Worm (Caenorhabditis elegans): ENCODE results near the gene bris-1.

- no peak for TF ChIP-seq fkh-4 (tag; optimal IDR thresholded peaks at IDR 0.05; ENCODE audit: borderline replicate concordance)
- no peak for TF ChIP-seq C04F5.9 (tag; optimal IDR thresholded peaks at IDR 0.05)
- TF ChIP-seq ama-1 (optimal IDR thresholded peaks at IDR 0.05), result no peak
- TF ChIP-seq hpl-2 (GFP tag; optimal IDR thresholded peaks at IDR 0.05), result no peak
- no peak for TF ChIP-seq xbp-1 (tag; optimal IDR thresholded peaks at IDR 0.05)
- no peak for TF ChIP-seq nhr-12 (tag; optimal IDR thresholded peaks at IDR 0.05)
Observed at ce11 chrIV:3766589-3766988, 52.5 kb downstream of the bris-1 start, which contains the start of gene vab-2.
